Worm (Caenorhabditis elegans): ENCODE results near the gene cdk-5.

Gene cdk-5

DNA sequence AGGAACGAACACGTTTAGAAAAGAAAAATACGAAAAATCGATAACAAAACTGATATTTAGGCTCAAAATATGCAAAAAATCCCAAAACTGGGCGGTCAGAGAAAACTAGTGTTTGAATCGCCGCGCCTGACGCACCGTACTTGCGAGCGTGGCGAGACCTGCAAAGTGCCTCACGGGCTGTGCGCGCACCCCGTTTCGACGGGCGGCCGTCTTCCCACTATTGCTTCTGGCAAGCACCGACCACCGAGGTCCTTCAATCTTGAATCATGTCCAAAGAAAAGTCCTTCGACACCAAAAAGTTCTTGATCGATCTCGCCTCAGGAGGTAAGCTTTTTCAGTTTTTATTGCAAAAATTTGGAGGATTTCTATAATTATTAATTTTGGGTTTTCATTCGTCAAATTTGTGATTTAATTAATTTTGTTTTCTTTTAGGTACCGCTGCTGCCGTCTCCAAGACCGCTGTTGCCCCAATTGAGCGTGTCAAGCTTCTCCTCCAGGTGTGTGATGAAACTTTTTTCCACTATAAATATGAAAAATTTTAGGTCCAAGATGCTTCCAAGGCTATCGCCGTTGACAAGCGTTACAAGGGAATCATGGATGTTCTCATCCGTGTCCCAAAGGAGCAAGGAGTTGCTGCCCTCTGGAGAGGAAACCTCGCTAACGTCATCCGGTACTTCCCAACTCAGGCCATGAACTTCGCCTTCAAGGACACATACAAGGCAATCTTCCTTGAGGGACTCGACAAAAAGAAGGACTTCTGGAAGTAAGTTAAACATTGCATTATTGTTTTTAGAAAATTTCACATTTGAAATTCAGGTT lies 3.0 kb downstream of the cdk-5 start, which contains the start of gene ant-1.1 (continued):
- peak; percentile 69 for TF ChIP-seq tbp1 (GFP tag; optimal IDR thresholded peaks at IDR 0.05)
- no peak for TF ChIP-seq T26A5.8 (tag; optimal IDR thresholded peaks at IDR 0.05)
- no peak for TF ChIP-seq bed-1 (GFP tag; IDR thresholded peaks at IDR 0.05)
- TF ChIP-seq ZK185.1 (tag; optimal IDR thresholded peaks at IDR 0.05; ENCODE audit: poor library complexity, severe bottlenecking), result peak; percentile 85
- no peak for TF ChIP-seq pha-4 (tag; optimal IDR thresholded peaks at IDR 0.05)
- no peak for TF ChIP-seq cebp-2 (GFP tag; IDR thresholded peaks at IDR 0.05)
- TF ChIP-seq lsy-27 (tag; optimal IDR thresholded peaks at IDR 0.05; ENCODE audit: borderline replicate concordance, insufficient read depth), result no peak
- TF ChIP-seq D2030.7 (GFP tag; IDR thresholded peaks at IDR 0.05), result peak; percentile 88
- TF ChIP-seq madf-10 (tag; optimal IDR thresholded peaks at IDR 0.05), result peak; percentile 74
- TF ChIP-seq F57A8.1 (GFP tag; optimal IDR thresholded peaks at IDR 0.05), result no peak
- no peak for TF ChIP-seq ceh-40 (GFP tag; IDR thresholded peaks at IDR 0.05)
- TF ChIP-seq egl-44 (GFP tag; IDR thresholded peaks at IDR 0.05), result no peak
- TF ChIP-seq sea-2 (GFP tag; IDR thresholded peaks at IDR 0.05), result no peak
- TF ChIP-seq Y53G8AR.9 (GFP tag; conservative IDR thresholded peaks at IDR 0.05), result peak; percentile 95
- peak; percentile 88 for TF ChIP-seq attf-5 (GFP tag; optimal IDR thresholded peaks at IDR 0.05)
- peak; percentile 29; the same call in 1 of the 2 replicates for TF ChIP-seq madf-8 (GFP tag; conservative IDR thresholded peaks at IDR 0.05)
- no peak for TF ChIP-seq tbx-9 (tag; optimal IDR thresholded peaks at IDR 0.05; ENCODE audit: borderline replicate concordance)
- peak; percentile 91 for TF ChIP-seq madf-3 (GFP tag; IDR thresholded peaks at IDR 0.05)
- no peak for TF ChIP-seq F55B11.4 (tag; optimal IDR thresholded peaks at IDR 0.05; ENCODE audit: borderline replicate concordance, insufficient read depth)
- TF ChIP-seq gei-17 (GFP tag; optimal IDR thresholded peaks at IDR 0.05), result peak; percentile 45
- no peak for TF ChIP-seq F10E7.11 (tag; optimal IDR thresholded peaks at IDR 0.05)
- TF ChIP-seq nhr-179 (tag; optimal IDR thresholded peaks at IDR 0.05), result no peak
- peak; percentile 38 for TF ChIP-seq mel-28 (tag; optimal IDR thresholded peaks at IDR 0.05; ENCODE audit: borderline replicate concordance)
- no peak for TF ChIP-seq rec-8 (tag; optimal IDR thresholded peaks at IDR 0.05)
- TF ChIP-seq bed-2 (GFP tag; IDR thresholded peaks at IDR 0.05), result no peak
- no peak for TF ChIP-seq ztf-3 (GFP tag; optimal IDR thresholded peaks at IDR 0.05)
- TF ChIP-seq F57C9.4 (tag; optimal IDR thresholded peaks at IDR 0.05), result no peak
- TF ChIP-seq snpc-4 (GFP tag; optimal IDR thresholded peaks at IDR 0.05), result no peak
- TF ChIP-seq snpc-4 (tag; optimal IDR thresholded peaks at IDR 0.05), result peak in 3 of 4 experiments; percentile 34 to 65 (median 57)
- peak; percentile 19 for TF ChIP-seq ceh-79 (tag; optimal IDR thresholded peaks at IDR 0.05)
- TF ChIP-seq hsf-1 (GFP tag; IDR thresholded peaks at IDR 0.05), result peak; percentile 85
- peak; percentile 75 for TF ChIP-seq hmg-1.2 (GFP tag; IDR thresholded peaks at IDR 0.05)
- peak; percentile 84 for TF ChIP-seq snpc-1.3 (tag; optimal IDR thresholded peaks at IDR 0.05; ENCODE audit: insufficient read depth)
- TF ChIP-seq dox-1 (GFP tag; IDR thresholded peaks at IDR 0.05), result peak; percentile 82

DNA sequence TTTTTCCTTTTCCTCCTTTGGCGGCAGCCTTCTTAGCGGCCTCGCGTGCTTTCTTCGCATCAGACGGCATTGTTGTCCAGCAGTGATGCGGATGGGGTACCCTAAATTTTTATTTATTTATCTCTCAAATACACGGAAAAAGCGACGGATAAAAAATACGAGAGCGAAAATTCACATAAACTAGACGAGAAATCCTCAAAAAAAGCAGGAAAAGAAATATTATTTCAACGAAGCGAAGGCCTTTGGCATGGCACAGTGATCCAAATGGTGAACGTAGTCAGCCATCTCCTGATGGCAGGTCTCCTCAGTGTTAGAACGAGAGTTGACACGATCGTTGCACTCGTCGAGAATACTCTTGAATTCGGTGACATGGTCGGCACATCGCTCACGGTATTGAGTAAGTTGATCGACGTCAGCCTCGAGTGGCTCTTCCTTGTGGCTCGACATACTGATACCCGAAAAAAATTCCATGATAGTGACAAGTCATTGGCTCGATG lies 4.0 kb downstream of the cdk-5 start, which contains the start of the genes abcf-2 and T27E9.2:
Gene abcf-2 (minus strand): TSS at position 101 of the 497 bp plus-strand sequence.
Gene T27E9.2 (minus strand): TSS at position 447 of the 497 bp plus-strand sequence.
- TF ChIP-seq ceh-40 (GFP tag; IDR thresholded peaks at IDR 0.05), result no peak
- TF ChIP-seq snpc-3.4 (tag; optimal IDR thresholded peaks at IDR 0.05), result no peak
- TF ChIP-seq pbrm-1 (GFP tag; IDR thresholded peaks at IDR 0.05), result 0 out of 2 replicates have a peak, but pooled peaks have one; percentile 31
- no peak for TF ChIP-seq ekl-4 (GFP tag; IDR thresholded peaks at IDR 0.05)
- no peak for TF ChIP-seq Y56A3A.18 (GFP tag; IDR thresholded peaks at IDR 0.05)
- no peak for TF ChIP-seq xnd-1 (tag; optimal IDR thresholded peaks at IDR 0.05)
- no peak for TF ChIP-seq somi-1 (GFP tag; optimal IDR thresholded peaks at IDR 0.05)
- TF ChIP-seq Y53F4B.3 (GFP tag; IDR thresholded peaks at IDR 0.05), result no peak
- TF ChIP-seq hmg-1.2 (GFP tag; IDR thresholded peaks at IDR 0.05), result 0 out of 2 replicates have a peak, but pooled peaks have one; percentile 6
- TF ChIP-seq nhr-179 (tag; optimal IDR thresholded peaks at IDR 0.05), result no peak
- TF ChIP-seq F37B4.10 (GFP tag; IDR thresholded peaks at IDR 0.05), result no peak
- no peak for TF ChIP-seq him-1 (tag; optimal IDR thresholded peaks at IDR 0.05)
- TF ChIP-seq ceh-100 (GFP tag; IDR thresholded peaks at IDR 0.05), result no peak
- no peak for TF ChIP-seq die-1 (tag; optimal IDR thresholded peaks at IDR 0.05)
- no peak for TF ChIP-seq bed-1 (GFP tag; IDR thresholded peaks at IDR 0.05)
- no peak for TF ChIP-seq zfh-2 (GFP tag; conservative IDR thresholded peaks at IDR 0.05)
- no peak for TF ChIP-seq fkh-3 (tag; optimal IDR thresholded peaks at IDR 0.05)

Data from whole organism, young adult.